Fruit fly (Drosophila melanogaster) whole organism, wandering third instar larva: ENCODE results near the gene Appl.

Experiments
- Dfd ChIP-seq: fragments of >200 bp; optimal IDR thresholded peaks from 2 replicates; lab custom pipeline; 2017; ENCODE audit warnings: missing biosample characterization, missing genetic modification characterization
- sage ChIP-seq: fragments of 200-800 bp; sonication (Bioruptor generic); optimal IDR thresholded peaks from 2 replicates; lab custom pipeline; 2016; ENCODE audit warnings: missing biosample characterization, mild to moderate bottlenecking, missing genetic modification characterization
- woc ChIP-seq: sonication (Bioruptor generic); optimal IDR thresholded peaks from 2 replicates; lab custom pipeline; 2016; ENCODE audit warnings: missing biosample characterization, mild to moderate bottlenecking, missing genetic modification characterization

DNA sequence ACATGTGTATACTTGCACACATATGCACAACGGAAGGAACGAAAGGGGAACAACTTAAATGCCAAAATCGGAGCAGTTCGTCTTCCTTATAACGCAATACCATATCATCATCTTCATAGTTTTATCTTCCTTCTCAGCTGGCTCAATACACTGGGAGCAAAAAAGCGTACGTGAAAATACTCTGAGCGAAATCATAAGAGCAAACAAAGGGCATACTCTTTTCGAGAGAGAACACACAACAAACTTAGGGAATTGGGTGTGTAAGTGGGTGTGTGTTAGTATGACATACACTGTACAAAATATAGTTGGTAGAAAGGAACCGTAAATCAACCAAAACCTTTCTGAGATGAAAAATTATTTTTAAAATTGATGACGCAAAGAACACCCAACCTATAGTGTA, 17.8 kb upstream of the Appl start:
- TF ChIP-seq Dfd (GFP tag; lab: Kevin White, UChicago) (no peak), sage (GFP tag; lab: Kevin White, UChicago) (no peak), woc (GFP tag; lab: Kevin White, UChicago) (no peak)
